Fruit fly (Drosophila melanogaster): ENCODE results near the gene CtsB.

Gene CtsB

DNA sequence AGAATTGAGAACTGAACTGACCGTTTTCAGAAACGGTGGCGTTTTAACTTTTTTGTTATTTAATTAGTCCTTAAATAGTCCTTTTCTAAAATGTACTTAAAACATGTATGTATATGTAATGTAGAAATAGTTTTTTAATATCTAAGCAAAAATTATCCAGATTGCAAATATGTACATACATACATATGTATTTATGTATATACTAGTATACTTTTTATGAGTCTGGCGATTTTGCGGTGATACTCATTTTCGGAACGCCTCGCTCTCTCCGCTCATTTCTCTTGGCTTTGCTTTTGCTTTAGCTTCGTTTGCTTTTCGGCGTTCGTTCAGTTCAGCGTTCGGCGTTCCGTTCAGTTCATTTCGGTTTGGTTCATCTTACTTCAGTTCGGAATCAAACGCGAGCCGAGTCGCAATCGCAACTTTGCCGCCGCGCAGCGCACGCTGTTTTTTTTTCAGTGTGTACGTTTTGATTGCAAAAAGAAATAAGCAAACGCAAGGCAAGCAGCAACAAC, 19.5 kb downstream of the CtsB start, which contains the start of gene rdgB (continued):
- TF ChIP-seq Sox100B (GFP tag; optimal IDR thresholded peaks at IDR 0.05) (peak; percentile 92), crp (GFP tag; optimal IDR thresholded peaks at IDR 0.05) (peak in 1 of 2 experiments; percentile 37), CG17328 (GFP tag; IDR thresholded peaks at IDR 0.05) (peak; percentile 37; the same call in 1 of the 2 replicates), Dref (GFP tag; IDR thresholded peaks at IDR 0.05) (no peak), dimm (GFP tag; IDR thresholded peaks at IDR 0.05) (no peak), al (GFP tag; IDR thresholded peaks at IDR 0.05) (peak; percentile 64), NFAT (GFP tag; IDR thresholded peaks at IDR 0.05) (0 out of 2 replicates have a peak, but pooled peaks have one; percentile 42), CG17361 (GFP tag; IDR thresholded peaks at IDR 0.05) (peak; percentile 94), CG9609 (GFP tag; optimal IDR thresholded peaks at IDR 0.05) (peak; percentile 11), Xrp1 (GFP tag; IDR thresholded peaks at IDR 0.05) (peak; percentile 63), CG10147 (GFP tag; optimal IDR thresholded peaks at IDR 0.05) (peak; percentile 78), CG8765 (GFP tag; IDR thresholded peaks at IDR 0.05) (no peak), Doc3 (GFP tag; IDR thresholded peaks at IDR 0.05; ENCODE audit: partially characterized antibody) (no peak), onecut (GFP tag; IDR thresholded peaks at IDR 0.05) (peak; percentile 55), Med (GFP tag) (peak; percentile 74), esg (GFP tag; conservative IDR thresholded peaks at IDR 0.05) (0 out of 2 replicates have a peak, but pooled peaks have one; percentile 44), stc (GFP tag; IDR thresholded peaks at IDR 0.05) (peak; percentile 30; the same call in 1 of the 2 replicates), CG6175 (GFP tag; IDR thresholded peaks at IDR 0.05) (no peak), ro (GFP tag; IDR thresholded peaks at IDR 0.05) (no peak), CG6654 (GFP tag; optimal IDR thresholded peaks at IDR 0.05) (peak; percentile 50), crol (GFP tag; IDR thresholded peaks at IDR 0.05) (no peak), Dad (GFP tag; optimal IDR thresholded peaks at IDR 0.05) (no peak), Nf-YB (GFP tag; optimal IDR thresholded peaks at IDR 0.05) (peak; percentile 56), CG12744 (GFP tag; optimal IDR thresholded peaks at IDR 0.05) (peak; percentile 27), Ssrp (tag; optimal IDR thresholded peaks at IDR 0.05) (peak; percentile 83), E2f1 (GFP tag; IDR thresholded peaks at IDR 0.05) (peak; percentile 76), CG10565 (GFP tag; optimal IDR thresholded peaks at IDR 0.05) (no peak), CG7839 (tag; optimal IDR thresholded peaks at IDR 0.05) (peak; percentile 90), ewg (GFP tag; optimal IDR thresholded peaks at IDR 0.05) (peak; percentile 85), Bgb (GFP tag; IDR thresholded peaks at IDR 0.05; ENCODE audit: partially characterized antibody) (peak; percentile 54), CG8388 (GFP tag; optimal IDR thresholded peaks at IDR 0.05) (peak; percentile 67), CG10979 (tag; optimal IDR thresholded peaks at IDR 0.05) (peak; percentile 81), trh (GFP tag; optimal IDR thresholded peaks at IDR 0.05) (peak; percentile 39), CG3847 (GFP tag; IDR thresholded peaks at IDR 0.05) (peak; percentile 70), pnt (GFP tag; optimal IDR thresholded peaks at IDR 0.05) (peak; percentile 6), pho (GFP tag; optimal IDR thresholded peaks at IDR 0.05) (peak; percentile 57), CG32767 (GFP tag; IDR thresholded peaks at IDR 0.05) (0 out of 2 replicates have a peak, but pooled peaks have one; percentile 60), cato (GFP tag; optimal IDR thresholded peaks at IDR 0.05; ENCODE audit: borderline replicate concordance) (peak; percentile 20), CG4424 (GFP tag; optimal IDR thresholded peaks at IDR 0.05) (peak; percentile 81), exex (tag; optimal IDR thresholded peaks at IDR 0.05) (peak; percentile 32), CG13894 (tag; optimal IDR thresholded peaks at IDR 0.05) (no peak), Oaz (GFP tag; IDR thresholded peaks at IDR 0.05) (peak; percentile 45; the same call in 1 of the 2 replicates), pfk (GFP tag; optimal IDR thresholded peaks at IDR 0.05) (peak; percentile 77), fu2 (GFP tag; optimal IDR thresholded peaks at IDR 0.05) (no peak), Antp (GFP tag; optimal IDR thresholded peaks at IDR 0.05) (peak; percentile 7), CG14014 (GFP tag; IDR thresholded peaks at IDR 0.05) (peak; percentile 52), CG11456 (GFP tag; IDR thresholded peaks at IDR 0.05) (peak; percentile 80), Pdp1 (GFP tag; optimal IDR thresholded peaks at IDR 0.05) (peak; percentile 41 to 56), grn (GFP tag; optimal IDR thresholded peaks at IDR 0.05) (no peak), scrt (GFP tag; optimal IDR thresholded peaks at IDR 0.05) (peak; percentile 58)
